Worm (Caenorhabditis elegans): ENCODE data around the gene C36B7.4.

Gene C36B7.4

ce11 chrX:7085067-7085466 lies 745 bp downstream of the C36B7.4 start, which contains the start of gene Y1B5A.1:
Gene Y1B5A.1 (plus strand): TSS chrX:7085367.
- TF ChIP-seq W03F9.2 (tag; optimal IDR thresholded peaks at IDR 0.05) = no peak
- no peak for TF ChIP-seq dao-5 (tag; optimal IDR thresholded peaks at IDR 0.05)
- TF ChIP-seq him-1 (tag; optimal IDR thresholded peaks at IDR 0.05) = no peak

ce11 chrX:7076485-7076884 lies 9.3 kb downstream of the C36B7.4 start:
- TF ChIP-seq W03F9.2 (tag; optimal IDR thresholded peaks at IDR 0.05) (no peak), dao-5 (tag; optimal IDR thresholded peaks at IDR 0.05) (no peak), him-1 (tag; optimal IDR thresholded peaks at IDR 0.05) (no peak)

- TF ChIP-seq W03F9.2 (tag; optimal IDR thresholded peaks at IDR 0.05) (no peak), him-1 (tag; optimal IDR thresholded peaks at IDR 0.05) (no peak), dao-5 (tag; optimal IDR thresholded peaks at IDR 0.05) (no peak)
These were observed 10.6 kb downstream of the C36B7.4 start, which contains the start of gene B0403.6 for ce11 chrX:7075250-7075649. Gene B0403.6 (minus strand): TSS chrX:7075350.

ce11 chrX:7068400-7068799 lies 17.4 kb downstream of the C36B7.4 start, which contains the start of gene pdi-6:
Gene pdi-6 (minus strand): TSS chrX:7068563.
- TF ChIP-seq him-1 (tag; optimal IDR thresholded peaks at IDR 0.05) (peak; percentile 60), W03F9.2 (tag; optimal IDR thresholded peaks at IDR 0.05) (peak; percentile 81), dao-5 (tag; optimal IDR thresholded peaks at IDR 0.05) (no peak)

ce11 chrX:7067250-7067958 lies 18.4 kb downstream of the C36B7.4 start:
- TF ChIP-seq dao-5 (tag; optimal IDR thresholded peaks at IDR 0.05) = no peak
- no peak for TF ChIP-seq W03F9.2 (tag; optimal IDR thresholded peaks at IDR 0.05)
- TF ChIP-seq him-1 (tag; optimal IDR thresholded peaks at IDR 0.05) = no peak

- TF ChIP-seq W03F9.2 (tag; optimal IDR thresholded peaks at IDR 0.05) (no peak), him-1 (tag; optimal IDR thresholded peaks at IDR 0.05) (no peak), dao-5 (tag; optimal IDR thresholded peaks at IDR 0.05) (no peak)
These were observed 19.8 kb downstream of the C36B7.4 start for ce11 chrX:7066003-7066402.

- TF ChIP-seq dao-5 (tag; optimal IDR thresholded peaks at IDR 0.05) (no peak), him-1 (tag; optimal IDR thresholded peaks at IDR 0.05) (no peak), W03F9.2 (tag; optimal IDR thresholded peaks at IDR 0.05) (no peak)
These were observed 22.6 kb downstream of the C36B7.4 start, which contains the start of gene B0403.3 for ce11 chrX:7063236-7063635. Gene B0403.3 (minus strand): TSS chrX:7063336.

- TF ChIP-seq him-1 (tag; optimal IDR thresholded peaks at IDR 0.05) (no peak), W03F9.2 (tag; optimal IDR thresholded peaks at IDR 0.05) (no peak), dao-5 (tag; optimal IDR thresholded peaks at IDR 0.05) (no peak)
These were observed 24.5 kb downstream of the C36B7.4 start for ce11 chrX:7061265-7061664.

ce11 chrX:7057357-7057756 lies 28.5 kb downstream of the C36B7.4 start, which contains the start of gene B0403.5:
Gene B0403.5 (plus strand): TSS chrX:7057724.
- TF ChIP-seq W03F9.2 (tag; optimal IDR thresholded peaks at IDR 0.05) (no peak), dao-5 (tag; optimal IDR thresholded peaks at IDR 0.05) (no peak), him-1 (tag; optimal IDR thresholded peaks at IDR 0.05) (no peak)

ce11 chrX:7050290-7050689 lies 35.5 kb downstream of the C36B7.4 start, which contains the start of gene ubc-17:
Gene ubc-17 (plus strand): TSS chrX:7050590.
- TF ChIP-seq him-1 (tag; optimal IDR thresholded peaks at IDR 0.05) = no peak
- no peak for TF ChIP-seq W03F9.2 (tag; optimal IDR thresholded peaks at IDR 0.05)
- TF ChIP-seq dao-5 (tag; optimal IDR thresholded peaks at IDR 0.05) = no peak

ce11 chrX:7040760-7041159 lies 45.1 kb downstream of the C36B7.4 start:
- TF ChIP-seq him-1 (tag; optimal IDR thresholded peaks at IDR 0.05) (no peak), W03F9.2 (tag; optimal IDR thresholded peaks at IDR 0.05) (no peak), dao-5 (tag; optimal IDR thresholded peaks at IDR 0.05) (no peak)

- no peak for TF ChIP-seq dao-5 (tag; optimal IDR thresholded peaks at IDR 0.05)
- TF ChIP-seq W03F9.2 (tag; optimal IDR thresholded peaks at IDR 0.05) = no peak
- TF ChIP-seq him-1 (tag; optimal IDR thresholded peaks at IDR 0.05) = no peak
These were observed 47.8 kb downstream of the C36B7.4 start for ce11 chrX:7037998-7038397.

ce11 chrX:7035937-7036336 lies 49.9 kb downstream of the C36B7.4 start, which contains the start of gene cest-19:
Gene cest-19 (minus strand): TSS chrX:7036037.
- TF ChIP-seq W03F9.2 (tag; optimal IDR thresholded peaks at IDR 0.05) (no peak), dao-5 (tag; optimal IDR thresholded peaks at IDR 0.05) (no peak), him-1 (tag; optimal IDR thresholded peaks at IDR 0.05) (no peak)

ce11 chrX:7033716-7034270 lies 52.0 kb downstream of the C36B7.4 start:
- TF ChIP-seq him-1 (tag; optimal IDR thresholded peaks at IDR 0.05) (no peak), dao-5 (tag; optimal IDR thresholded peaks at IDR 0.05) (no peak), W03F9.2 (tag; optimal IDR thresholded peaks at IDR 0.05) (no peak)
